Worm (Caenorhabditis elegans) whole organism, L4/young adult: ENCODE data around the gene K09A9.6.

Source experiments
- dao-5 ChIP-seq: sonication (generic microtip); optimal IDR thresholded peaks from 2 replicates; lab custom pipeline; 2016; ENCODE audit warnings: missing genotype, missing genetic modification characterization, moderate library complexity, missing compliant biosample characterization
- him-1 ChIP-seq: sonication (generic microtip); optimal IDR thresholded peaks from 2 replicates; lab custom pipeline; 2016; ENCODE audit warnings: missing genotype, missing genetic modification reagents, missing genetic modification characterization, missing compliant biosample characterization

ce11 chrX:15545485-15545884 is 31.6 kb upstream of the K09A9.6 start:
- TF ChIP-seq him-1 (tag; lab: Kevin White, UChicago) (no peak), dao-5 (tag; lab: Kevin White, UChicago) (no peak)
